Worm (Caenorhabditis elegans) whole organism, mixed stage, embryonic: ENCODE results near the gene fbxb-60.

Experiments used
- M03D4.4 ChIP-seq: sonication (generic microtip); optimal IDR thresholded peaks from 2 replicates; lab custom pipeline; 2017; ENCODE audit warnings: mild to moderate bottlenecking, missing genetic modification characterization, missing compliant biosample characterization
- ceh-83 ChIP-seq: fragments of 200-800 bp; sonication (Bioruptor generic); optimal IDR thresholded peaks from 2 replicates; lab custom pipeline; 2018; ENCODE audit warnings: mild to moderate bottlenecking, missing genetic modification characterization, missing compliant biosample characterization
- elt-1 ChIP-seq: sonication (generic microtip); optimal IDR thresholded peaks from 2 replicates; lab custom pipeline; 2017; ENCODE audit warnings: missing genetic modification characterization, mild to moderate bottlenecking, missing compliant biosample characterization, antibody characterized with exemption, moderate library complexity, borderline replicate concordance; ENCODE audit not compliant: insufficient read depth
- nhr-12 ChIP-seq: fragments of 150-350 bp; optimal IDR thresholded peaks from 2 replicates; lab custom pipeline; 2014; ENCODE audit warnings: missing biosample characterization, missing genetic modification characterization
- nhr-237 ChIP-seq: fragments of 150-350 bp; optimal IDR thresholded peaks from 2 replicates; lab custom pipeline; 2014; ENCODE audit warnings: missing biosample characterization, missing genetic modification characterization
- nhr-28 ChIP-seq: fragments of 150-350 bp; optimal IDR thresholded peaks from 2 replicates; lab custom pipeline; 2014; ENCODE audit warnings: missing biosample characterization, missing genetic modification characterization
- nhr-76 ChIP-seq: sonication (generic microtip); optimal IDR thresholded peaks from 2 replicates; lab custom pipeline; 2017; ENCODE audit warnings: missing biosample characterization, missing genetic modification characterization
- pha-4 ChIP-seq: fragments of 150-350 bp; optimal IDR thresholded peaks from 2 replicates; lab custom pipeline; 2018; ENCODE audit warnings: missing biosample characterization, missing genetic modification reagents, missing genetic modification characterization
- snpc-4 ChIP-seq: fragments of 150-350 bp; optimal IDR thresholded peaks from 2 replicates; lab custom pipeline; 2014; ENCODE audit warnings: missing biosample characterization, missing genetic modification characterization
- unc-62 ChIP-seq: fragments of 150-350 bp; optimal IDR thresholded peaks from 2 replicates; lab custom pipeline; 2014; ENCODE audit warnings: missing biosample characterization, missing genetic modification reagents, missing genetic modification characterization
- zip-8 ChIP-seq: fragments of 150-350 bp; optimal IDR thresholded peaks from 2 replicates; lab custom pipeline; 2014; ENCODE audit warnings: missing biosample characterization, missing genetic modification characterization
- ztf-11 ChIP-seq: fragments of 150-350 bp; optimal IDR thresholded peaks from 2 replicates; lab custom pipeline; 2014; ENCODE audit warnings: missing biosample characterization, missing genetic modification characterization

ce11 chrV:19297510-19297909, at the start of gene fbxb-60:
- TF ChIP-seq unc-62 (GFP tag; lab: Kevin White, UChicago) (no peak), zip-8 (tag; lab: Kevin White, UChicago) (no peak), ceh-83 (GFP tag; lab: Kevin White, UChicago) (no peak), snpc-4 (tag; lab: Kevin White, UChicago) (no peak), pha-4 (no peak), elt-1 (tag; lab: Kevin White, UChicago) (no peak), nhr-28 (tag; lab: Kevin White, UChicago) (no peak), nhr-237 (no peak), ztf-11 (tag; lab: Kevin White, UChicago) (no peak), nhr-12 (tag; lab: Kevin White, UChicago) (no peak), nhr-76 (tag; lab: Kevin White, UChicago) (no peak), M03D4.4 (tag; lab: Kevin White, UChicago) (no peak)
